Worm (Caenorhabditis elegans): Measurements from ENCODE around the gene clec-191.
"Not testable (repeated sequence)": the region's sequence is repeated elsewhere in the genome, so short reads cannot be mapped to it uniquely, and the experiment has no call there.

Gene clec-191

ce11 chrIV:16280614-16281013, at the start of gene clec-191:
Gene clec-191 (minus strand): TSS chrIV:16280714.
- TF ChIP-seq isw-1 (GFP tag; IDR thresholded peaks at IDR 0.05) (no peak), lin-15B (tag; optimal IDR thresholded peaks at IDR 0.05) (no peak)

- TF ChIP-seq elt-2 (tag; optimal IDR thresholded peaks at IDR 0.05) (no peak), unc-130 (tag; optimal IDR thresholded peaks at IDR 0.05) (no peak), sup-37 (GFP tag; optimal IDR thresholded peaks at IDR 0.05) (no peak)
Observed at ce11 chrIV:16329159-16329558, 48.6 kb upstream of the clec-191 start, which contains the start of gene srz-74. Gene srz-74 (plus strand): TSS chrIV:16329459.

ce11 chrIV:16328519-16328918, 48.0 kb upstream of the clec-191 start, which contains the start of gene K03D3.2:
Gene K03D3.2 (minus strand): TSS chrIV:16328619.
- TF ChIP-seq unc-130 (tag; optimal IDR thresholded peaks at IDR 0.05) (no peak), fkh-4 (tag; optimal IDR thresholded peaks at IDR 0.05; ENCODE audit: borderline replicate concordance) (no peak), lin-15B (tag; optimal IDR thresholded peaks at IDR 0.05) (no peak), nhr-20 (tag; optimal IDR thresholded peaks at IDR 0.05) (no peak), vab-15 (tag; optimal IDR thresholded peaks at IDR 0.05) (no peak), skn-1 (tag; optimal IDR thresholded peaks at IDR 0.05) (no peak), hlh-4 (tag; optimal IDR thresholded peaks at IDR 0.05) (no peak)

- no peak for TF ChIP-seq mef-2 (tag; optimal IDR thresholded peaks at IDR 0.05)
- no peak for TF ChIP-seq pqm-1 (tag; optimal IDR thresholded peaks at IDR 0.05)
- TF ChIP-seq aha-1 (tag; optimal IDR thresholded peaks at IDR 0.05), result no peak
- TF ChIP-seq dsc-1 (tag; optimal IDR thresholded peaks at IDR 0.05), result no peak
Observed at ce11 chrIV:16324589-16324988, 44.1 kb upstream of the clec-191 start, which contains the start of gene srz-105. Gene srz-105 (plus strand): TSS chrIV:16324889.

ce11 chrIV:16323373-16323772, 42.9 kb upstream of the clec-191 start, which contains the start of gene srz-104:
Gene srz-104 (plus strand): TSS chrIV:16323673.
- TF ChIP-seq vab-15 (tag; optimal IDR thresholded peaks at IDR 0.05), result no peak
- TF ChIP-seq hlh-4 (tag; optimal IDR thresholded peaks at IDR 0.05), result peak; percentile 11

ce11 chrIV:16320866-16321265, 40.4 kb upstream of the clec-191 start, which contains the start of gene srz-61:
Gene srz-61 (plus strand): TSS chrIV:16321166.
- TF ChIP-seq elt-2 (tag; optimal IDR thresholded peaks at IDR 0.05) (no peak), ceh-88 (GFP tag; IDR thresholded peaks at IDR 0.05) (no peak), nhr-20 (tag; optimal IDR thresholded peaks at IDR 0.05) (no peak), sptf-1 (tag; optimal IDR thresholded peaks at IDR 0.05) (no peak), rnt-1 (tag; optimal IDR thresholded peaks at IDR 0.05) (no peak), nhr-11 (tag; optimal IDR thresholded peaks at IDR 0.05) (no peak), aha-1 (tag; optimal IDR thresholded peaks at IDR 0.05) (no peak), nhr-84 (tag; optimal IDR thresholded peaks at IDR 0.05) (no peak), ceh-90 (tag; optimal IDR thresholded peaks at IDR 0.05) (no peak), sox-4 (tag; optimal IDR thresholded peaks at IDR 0.05) (no peak)

- no peak for TF ChIP-seq mep-1 (tag; optimal IDR thresholded peaks at IDR 0.05)
- TF ChIP-seq mdl-1 (tag; optimal IDR thresholded peaks at IDR 0.05), result no peak
Observed at ce11 chrIV:16320410-16320809, 39.9 kb upstream of the clec-191 start, which contains the start of gene K03D3.5. Gene K03D3.5 (minus strand): TSS chrIV:16320510.

DNA sequence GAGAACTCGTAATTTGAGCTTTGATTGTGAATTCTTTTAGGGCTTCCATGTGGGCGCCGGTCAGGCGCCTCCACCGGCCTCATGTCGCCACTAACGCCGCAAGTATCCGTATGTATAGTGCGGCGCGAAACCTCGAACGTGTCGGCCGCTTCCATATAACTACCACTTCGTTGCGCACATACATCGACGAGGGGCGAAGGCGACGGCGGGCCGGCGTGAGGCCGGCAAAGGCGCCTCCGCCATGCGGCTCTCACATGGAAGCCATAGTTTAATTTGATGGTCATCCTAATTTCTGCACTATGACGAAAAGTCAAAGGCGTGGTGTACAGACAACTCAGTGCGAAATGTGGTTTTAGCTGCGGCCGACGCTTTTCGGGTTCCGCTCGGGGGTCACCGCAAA, 29.6 kb upstream of the clec-191 start:
- TF ChIP-seq egl-27 (tag; optimal IDR thresholded peaks at IDR 0.05), result no peak

- TF ChIP-seq blmp-1 (tag; optimal IDR thresholded peaks at IDR 0.05); mef-2 (tag; optimal IDR thresholded peaks at IDR 0.05); efl-3 (GFP tag; optimal IDR thresholded peaks at IDR 0.05): not testable (repeated sequence)
Observed at ce11 chrIV:16307925-16308324, 27.4 kb upstream of the clec-191 start, which contains the start of gene rac-2. Gene rac-2 (plus strand): TSS chrIV:16308225.
